Worm (Caenorhabditis elegans): ENCODE results near the gene tag-18.
A peak's percentile ranks its signal among the peaks of the same experiment; 100 is the strongest.

Gene tag-18

ce11 chrX:3743190-3743589 is 9.4 kb upstream of the tag-18 start:
- TF ChIP-seq aly-1 (tag; optimal IDR thresholded peaks at IDR 0.05) (no peak), hmbx-1 (tag; optimal IDR thresholded peaks at IDR 0.05) (no peak), tra-4 (tag; optimal IDR thresholded peaks at IDR 0.05) (no peak), B0310.2 (tag; optimal IDR thresholded peaks at IDR 0.05) (no peak), scrt-1 (GFP tag; IDR thresholded peaks at IDR 0.05) (no peak), ceh-13 (GFP tag; optimal IDR thresholded peaks at IDR 0.05) (no peak), ama-1 (optimal IDR thresholded peaks at IDR 0.05) (no peak), tbx-11 (GFP tag; IDR thresholded peaks at IDR 0.05) (no peak), ceh-36 (tag; optimal IDR thresholded peaks at IDR 0.05) (no peak), ets-7 (tag; optimal IDR thresholded peaks at IDR 0.05) (no peak), F13C5.2 (tag; optimal IDR thresholded peaks at IDR 0.05) (no peak), hmg-4 (GFP tag; optimal IDR thresholded peaks at IDR 0.05) (no peak)

- TF ChIP-seq aly-1 (tag; optimal IDR thresholded peaks at IDR 0.05) (no peak), hmg-4 (GFP tag; optimal IDR thresholded peaks at IDR 0.05) (no peak), hmbx-1 (tag; optimal IDR thresholded peaks at IDR 0.05) (no peak), B0310.2 (tag; optimal IDR thresholded peaks at IDR 0.05) (no peak), flt-1 (GFP tag; IDR thresholded peaks at IDR 0.05) (no peak), pes-1 (GFP tag; IDR thresholded peaks at IDR 0.05) (no peak), sea-1 (GFP tag; conservative IDR thresholded peaks at IDR 0.05) (no peak), ceh-36 (tag; optimal IDR thresholded peaks at IDR 0.05) (no peak), ceh-13 (GFP tag; optimal IDR thresholded peaks at IDR 0.05) (no peak), F13C5.2 (tag; optimal IDR thresholded peaks at IDR 0.05) (no peak)
Measured at ce11 chrX:3742223-3742622, 8.4 kb upstream of the tag-18 start, which contains the start of gene fkh-2. fkh-2 (minus strand) TSS chrX:3742323.

- TF ChIP-seq scrt-1 (GFP tag; IDR thresholded peaks at IDR 0.05), result no peak
- TF ChIP-seq ets-7 (tag; optimal IDR thresholded peaks at IDR 0.05), result peak; percentile 20
Measured at ce11 chrX:3738617-3739016, 4.8 kb upstream of the tag-18 start.

ce11 chrX:3733321-3733720 is 515 bp downstream of the tag-18 start:
- TF ChIP-seq hmbx-1 (tag; optimal IDR thresholded peaks at IDR 0.05) (no peak), flt-1 (GFP tag; IDR thresholded peaks at IDR 0.05) (no peak), ceh-13 (GFP tag; optimal IDR thresholded peaks at IDR 0.05) (no peak), hnd-1 (tag; optimal IDR thresholded peaks at IDR 0.05) (no peak), pes-1 (GFP tag; IDR thresholded peaks at IDR 0.05) (no peak), ceh-36 (tag; optimal IDR thresholded peaks at IDR 0.05) (no peak), hmg-4 (GFP tag; optimal IDR thresholded peaks at IDR 0.05) (no peak), F13C5.2 (tag; optimal IDR thresholded peaks at IDR 0.05) (no peak), tra-4 (tag; optimal IDR thresholded peaks at IDR 0.05) (no peak), B0310.2 (tag; optimal IDR thresholded peaks at IDR 0.05) (no peak), scrt-1 (GFP tag; IDR thresholded peaks at IDR 0.05) (no peak), aly-1 (tag; optimal IDR thresholded peaks at IDR 0.05) (no peak), tbx-37 (GFP tag; conservative IDR thresholded peaks at IDR 0.05) (no peak), sea-1 (GFP tag; conservative IDR thresholded peaks at IDR 0.05) (no peak), ama-1 (optimal IDR thresholded peaks at IDR 0.05) (no peak), tbx-11 (GFP tag; IDR thresholded peaks at IDR 0.05) (no peak), ets-7 (tag; optimal IDR thresholded peaks at IDR 0.05) (no peak)

ce11 chrX:3728970-3729369 is 4.9 kb downstream of the tag-18 start, which contains the start of gene aex-4:
aex-4 (plus strand) TSS chrX:3729281.
- no peak for TF ChIP-seq scrt-1 (GFP tag; IDR thresholded peaks at IDR 0.05)
- TF ChIP-seq flt-1 (GFP tag; IDR thresholded peaks at IDR 0.05), result no peak
- no peak for TF ChIP-seq aly-1 (tag; optimal IDR thresholded peaks at IDR 0.05)
- no peak for TF ChIP-seq hnd-1 (tag; optimal IDR thresholded peaks at IDR 0.05)
- TF ChIP-seq F13C5.2 (tag; optimal IDR thresholded peaks at IDR 0.05), result no peak
- TF ChIP-seq hmg-4 (GFP tag; optimal IDR thresholded peaks at IDR 0.05), result no peak
- TF ChIP-seq hmbx-1 (tag; optimal IDR thresholded peaks at IDR 0.05), result no peak
- TF ChIP-seq tbx-11 (GFP tag; IDR thresholded peaks at IDR 0.05), result no peak
- no peak for TF ChIP-seq tbx-37 (GFP tag; conservative IDR thresholded peaks at IDR 0.05)
- no peak for TF ChIP-seq ets-7 (tag; optimal IDR thresholded peaks at IDR 0.05)
- TF ChIP-seq sea-1 (GFP tag; conservative IDR thresholded peaks at IDR 0.05), result no peak
- no peak for TF ChIP-seq ama-1 (optimal IDR thresholded peaks at IDR 0.05)
- TF ChIP-seq B0310.2 (tag; optimal IDR thresholded peaks at IDR 0.05), result no peak
- no peak for TF ChIP-seq tra-4 (tag; optimal IDR thresholded peaks at IDR 0.05)
- TF ChIP-seq pes-1 (GFP tag; IDR thresholded peaks at IDR 0.05), result no peak
- no peak for TF ChIP-seq ceh-36 (tag; optimal IDR thresholded peaks at IDR 0.05)
- no peak for TF ChIP-seq ceh-13 (GFP tag; optimal IDR thresholded peaks at IDR 0.05)

- TF ChIP-seq tra-4 (tag; optimal IDR thresholded peaks at IDR 0.05) (no peak), B0310.2 (tag; optimal IDR thresholded peaks at IDR 0.05) (no peak), ceh-13 (GFP tag; optimal IDR thresholded peaks at IDR 0.05) (no peak)
Measured at ce11 chrX:3727274-3727673, 6.6 kb downstream of the tag-18 start, which contains the start of gene nlp-1. nlp-1 (plus strand) TSS chrX:3727574.

- TF ChIP-seq hnd-1 (tag; optimal IDR thresholded peaks at IDR 0.05) (no peak), ceh-36 (tag; optimal IDR thresholded peaks at IDR 0.05) (no peak), aly-1 (tag; optimal IDR thresholded peaks at IDR 0.05) (no peak), hmg-4 (GFP tag; optimal IDR thresholded peaks at IDR 0.05) (no peak), tbx-11 (GFP tag; IDR thresholded peaks at IDR 0.05) (no peak), ama-1 (optimal IDR thresholded peaks at IDR 0.05) (no peak), tra-4 (tag; optimal IDR thresholded peaks at IDR 0.05) (no peak), tbx-37 (GFP tag; conservative IDR thresholded peaks at IDR 0.05) (no peak), scrt-1 (GFP tag; IDR thresholded peaks at IDR 0.05) (no peak), ceh-13 (GFP tag; optimal IDR thresholded peaks at IDR 0.05) (no peak), flt-1 (GFP tag; IDR thresholded peaks at IDR 0.05) (no peak), pes-1 (GFP tag; IDR thresholded peaks at IDR 0.05) (no peak)
Measured at ce11 chrX:3725437-3725836, 8.4 kb downstream of the tag-18 start.

ce11 chrX:3715835-3716234 is 18.0 kb downstream of the tag-18 start:
- TF ChIP-seq B0310.2 (tag; optimal IDR thresholded peaks at IDR 0.05) (no peak), aly-1 (tag; optimal IDR thresholded peaks at IDR 0.05) (no peak)
